Fruit fly (Drosophila melanogaster): ENCODE data around the gene CG18178.

The CG18178 gene

dm6 chr3L:9696650-9697526, 22.1 kb downstream of the CG18178 start, which contains the start of gene Prps (continued):
- TF ChIP-seq pan (optimal IDR thresholded peaks at IDR 0.05) (no peak), pan (GFP tag; optimal IDR thresholded peaks at IDR 0.05 in 1 of 2, IDR thresholded peaks at IDR 0.05 in 1 of 2) (peak in 1 of 2 experiments; percentile 89), CG12104 (GFP tag; optimal IDR thresholded peaks at IDR 0.05) (peak; percentile 67), ato (GFP tag; IDR thresholded peaks at IDR 0.05; ENCODE audit: partially characterized antibody) (no peak), CG18764 (GFP tag; optimal IDR thresholded peaks at IDR 0.05) (peak; percentile 54), ranshi (GFP tag; IDR thresholded peaks at IDR 0.05) (peak; percentile 85), CG8089 (GFP tag; optimal IDR thresholded peaks at IDR 0.05) (peak; percentile 59), dysf (GFP tag; IDR thresholded peaks at IDR 0.05) (peak; percentile 83), dmrt11E (tag; optimal IDR thresholded peaks at IDR 0.05) (no peak), Nf-YB (GFP tag; optimal IDR thresholded peaks at IDR 0.05) (peak; percentile 7), CG31441 (GFP tag; IDR thresholded peaks at IDR 0.05) (peak; percentile 67), bab2 (GFP tag; optimal IDR thresholded peaks at IDR 0.05) (peak; percentile 60), gsb (GFP tag; IDR thresholded peaks at IDR 0.05) (peak; percentile 40; the same call in 1 of the 2 replicates), mld (GFP tag; IDR thresholded peaks at IDR 0.05; ENCODE audit: partially characterized antibody) (no peak), CG13624 (GFP tag; optimal IDR thresholded peaks at IDR 0.05) (peak; percentile 81), tx (GFP tag; optimal IDR thresholded peaks at IDR 0.05) (peak; percentile 58), vvl (GFP tag; IDR thresholded peaks at IDR 0.05) (peak; percentile 95), CG8765 (GFP tag; IDR thresholded peaks at IDR 0.05) (peak; percentile 58; the same call in 1 of the 2 replicates), B-H1 (GFP tag; IDR thresholded peaks at IDR 0.05) (peak; percentile 62; the same call in 2 of the 3 replicates), gem (tag; optimal IDR thresholded peaks at IDR 0.05) (peak; percentile 74), Xbp1 (GFP tag; optimal IDR thresholded peaks at IDR 0.05) (peak; percentile 72), jigr1 (GFP tag; IDR thresholded peaks at IDR 0.05) (no peak), CG4404 (GFP tag; IDR thresholded peaks at IDR 0.05) (no peak), zfh1 (GFP tag; IDR thresholded peaks at IDR 0.05) (peak; percentile 92), CG15601 (tag; optimal IDR thresholded peaks at IDR 0.05) (peak; percentile 50), Tbp (GFP tag; optimal IDR thresholded peaks at IDR 0.05) (no peak), CG14441 (GFP tag; IDR thresholded peaks at IDR 0.05) (peak; percentile 82), Ssrp (tag; optimal IDR thresholded peaks at IDR 0.05) (no peak), CG17912 (GFP tag; optimal IDR thresholded peaks at IDR 0.05) (no peak), Jarid2 (GFP tag; optimal IDR thresholded peaks at IDR 0.05) (peak; percentile 35), CG13424 (tag; optimal IDR thresholded peaks at IDR 0.05) (peak; percentile 69), Hand (GFP tag; optimal IDR thresholded peaks at IDR 0.05) (peak; percentile 82), otp (GFP tag; IDR thresholded peaks at IDR 0.05) (peak; percentile 72; the same call in 2 of the 3 replicates), Side (GFP tag; optimal IDR thresholded peaks at IDR 0.05) (peak; percentile 79), chn (GFP tag; optimal IDR thresholded peaks at IDR 0.05) (peak; percentile 59), abd-A (tag; optimal IDR thresholded peaks at IDR 0.05) (peak; percentile 88), CG2129 (GFP tag; IDR thresholded peaks at IDR 0.05; ENCODE audit: partially characterized antibody) (no peak), pho (GFP tag; optimal IDR thresholded peaks at IDR 0.05) (peak; percentile 53), row (GFP tag; IDR thresholded peaks at IDR 0.05) (peak; percentile 98), CG9215 (GFP tag; IDR thresholded peaks at IDR 0.05) (peak; percentile 45; the same call in 1 of the 2 replicates), CG6813 (GFP tag; optimal IDR thresholded peaks at IDR 0.05) (peak; percentile 69), CG2120 (GFP tag; optimal IDR thresholded peaks at IDR 0.05) (peak; percentile 81), nerfin-1 (tag; optimal IDR thresholded peaks at IDR 0.05) (peak; percentile 59), CG12236 (GFP tag; optimal IDR thresholded peaks at IDR 0.05) (peak; percentile 68), Lhr (GFP tag; optimal IDR thresholded peaks at IDR 0.05) (no peak), MTF-1 (GFP tag; optimal IDR thresholded peaks at IDR 0.05; ENCODE audit: borderline replicate concordance) (peak; percentile 60), CrebB (tag; optimal IDR thresholded peaks at IDR 0.05) (peak; percentile 84), stc (GFP tag; IDR thresholded peaks at IDR 0.05) (peak; percentile 79), CG10366 (GFP tag; IDR thresholded peaks at IDR 0.05) (peak; percentile 56; the same call in 1 of the 2 replicates)

Data from whole organism, embryonic.